Worm (Caenorhabditis elegans) whole organism, L3 larva: ENCODE measurements around the gene shpk-1.

Experiments
- pha-4 ChIP-seq: fragments of 150-350 bp; optimal IDR thresholded peaks from 2 replicates; lab custom pipeline; 2014; ENCODE audit warnings: missing biosample characterization, missing genetic modification reagents, missing genetic modification characterization
- unc-39 ChIP-seq: sonication (generic microtip); optimal IDR thresholded peaks from 4 replicates; lab custom pipeline; 2017; ENCODE audit warnings: missing biosample characterization, missing genetic modification characterization

ce11 chrIII:13600254-13600653 is 7.6 kb upstream of the shpk-1 start:
- no peak for TF ChIP-seq unc-39 (tag; lab: Kevin White, UChicago)
- TF ChIP-seq pha-4, result no peak
